Worm (Caenorhabditis elegans) whole organism, L4/young adult: ENCODE measurements around the gene rnp-7.

ENCODE experiments used
- dao-5 ChIP-seq: sonication (generic microtip); optimal IDR thresholded peaks from 2 replicates; lab custom pipeline; 2016; ENCODE audit warnings: missing genotype, missing genetic modification characterization, moderate library complexity, missing compliant biosample characterization
- him-1 ChIP-seq: sonication (generic microtip); optimal IDR thresholded peaks from 2 replicates; lab custom pipeline; 2016; ENCODE audit warnings: missing genotype, missing genetic modification reagents, missing genetic modification characterization, missing compliant biosample characterization

DNA sequence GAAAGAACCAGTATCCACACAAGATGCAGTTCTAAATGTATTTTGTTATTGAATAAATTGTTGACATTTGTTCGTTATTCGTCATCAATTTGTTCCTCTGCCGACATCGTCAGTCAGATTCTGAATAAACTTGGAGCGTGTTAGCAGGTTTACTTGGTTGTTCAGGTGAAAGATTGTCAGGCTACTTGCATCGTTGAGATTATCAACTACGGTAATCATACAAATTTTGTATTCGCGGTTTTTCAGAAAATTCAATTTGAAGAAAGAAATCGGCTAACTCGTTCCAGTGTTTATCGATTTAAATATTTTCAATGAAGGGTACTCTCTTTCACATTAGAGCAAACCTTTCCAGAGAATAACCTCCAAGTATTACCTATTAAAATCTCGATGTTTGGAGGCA lies 48.8 kb upstream of the rnp-7 start, which contains the start of gene R151.2:
- no peak for TF ChIP-seq him-1 (tag; lab: Kevin White, UChicago)
- TF ChIP-seq dao-5 (tag; lab: Kevin White, UChicago) = no peak
